Fruit fly (Drosophila melanogaster) whole organism: ENCODE measurements around the gene CG31793.

Source experiments
- CG8478 ChIP-seq: fragments of >200 bp; optimal IDR thresholded peaks from 2 replicates; lab custom pipeline; 2018; ENCODE audit warnings: inconsistent platforms
- EcR ChIP-seq, 2 experiments: fragments of >200 bp; optimal IDR thresholded peaks; 2 replicates each; lab custom pipeline; 2017; ENCODE audit warnings: missing biosample characterization in 2 of 2, missing genetic modification characterization in 2 of 2, missing genetic modification reagents in 2 of 2

DNA sequence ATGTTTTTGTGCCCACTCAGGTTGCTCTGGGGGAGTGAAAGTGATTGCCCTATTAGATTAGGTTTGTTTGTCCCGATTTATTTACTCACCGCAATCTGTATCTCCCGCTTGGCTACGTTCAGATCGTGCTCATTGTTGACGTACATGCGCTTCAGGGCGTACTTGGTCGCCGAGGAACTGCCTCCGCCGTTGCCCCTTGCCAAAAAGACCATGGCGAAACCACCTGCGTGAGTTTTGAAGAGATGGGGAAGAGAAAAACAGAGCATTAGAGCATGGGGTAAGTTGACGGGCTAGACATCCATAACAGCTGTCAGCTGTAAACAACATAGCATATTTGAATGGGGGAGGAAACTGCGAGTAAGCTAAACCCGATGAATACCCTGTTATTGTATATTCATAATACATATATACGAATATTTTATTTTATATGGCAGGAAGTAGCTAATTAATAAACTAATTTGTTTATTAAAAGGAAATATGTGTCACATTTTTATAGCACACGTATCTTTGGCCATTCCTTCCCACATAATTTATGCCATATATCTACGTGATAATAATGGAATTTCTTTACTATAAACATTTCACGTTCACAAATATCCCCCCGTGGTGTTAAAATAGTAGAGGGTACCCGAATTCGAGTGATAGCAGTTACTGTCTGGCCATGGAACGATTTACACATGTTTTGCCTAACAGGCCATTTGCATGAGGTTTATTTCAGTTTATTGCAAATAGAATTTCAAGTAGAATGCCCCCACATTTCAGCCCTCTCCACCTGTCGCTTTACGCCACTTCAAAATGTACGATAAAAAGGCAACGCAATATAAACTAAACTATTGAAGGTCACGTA lies 37.6 kb upstream of the CG31793 start:
- TF ChIP-seq CG8478 (lab: Kevin White, UChicago): no peak
- TF ChIP-seq EcR (GFP tag; optimal IDR thresholded peaks at IDR 0.05; lab: Kevin White, UChicago): no peak
